Worm (Caenorhabditis elegans) whole organism, young adult: ENCODE results near the gene lips-12.

ENCODE experiments used
- ama-1 ChIP-seq, 3 experiments: fragments of 150-350 bp in 1 of 3; sonication (generic microtip) in 2 of 3; optimal IDR thresholded peaks; 2 replicates each; lab custom pipeline; 2014 to 2018; ENCODE audit warnings: missing biosample characterization in 2 of 3, missing genetic modification characterization in 2 of 3, missing genetic modification reagents in 2 of 3
- ceh-40 ChIP-seq: fragments of 200-800 bp; sonication (Bioruptor generic); IDR thresholded peaks from 2 replicates; pipeline ENCODE4 v1.3.6; 2022; ENCODE audit warnings: missing genetic modification characterization, missing compliant biosample characterization
- ceh-91 ChIP-seq: fragments of 200-800 bp; sonication (Bioruptor generic); IDR thresholded peaks from 2 replicates; pipeline ENCODE4 v1.3.6; 2022; ENCODE audit warnings: missing genetic modification reagents, missing genetic modification characterization, missing compliant biosample characterization
- egl-44 ChIP-seq: fragments of 200-800 bp; sonication (Bioruptor generic); IDR thresholded peaks from 2 replicates; pipeline ENCODE4 v1.3.6; 2022; ENCODE audit warnings: missing genetic modification reagents, missing genetic modification characterization, missing compliant biosample characterization
- gei-17 ChIP-seq: fragments of 200-800 bp; sonication (Bioruptor generic); optimal IDR thresholded peaks from 2 replicates; lab custom pipeline; 2018; ENCODE audit warnings: mild to moderate bottlenecking, missing genetic modification characterization, missing compliant biosample characterization
- him-1 ChIP-seq: sonication (generic microtip); optimal IDR thresholded peaks from 2 replicates; lab custom pipeline; 2016; ENCODE audit warnings: missing genotype, missing genetic modification reagents, missing genetic modification characterization, missing compliant biosample characterization
- nfya-1 ChIP-seq: sonication (generic microtip); optimal IDR thresholded peaks from 2 replicates; lab custom pipeline; 2017; ENCODE audit warnings: antibody characterized with exemption, missing compliant biosample characterization, missing genetic modification characterization, borderline replicate concordance; ENCODE audit not compliant: insufficient read depth
- snpc-4 ChIP-seq, 5 experiments: fragments of 150-350 bp in 1 of 5; sonication (generic microtip) in 4 of 5; optimal IDR thresholded peaks; 2 replicates each; lab custom pipeline; 2014 to 2018; ENCODE audit warnings: missing genetic modification characterization in 5 of 5, missing biosample characterization in 3 of 5, antibody characterized with exemption in 2 of 5, mild to moderate bottlenecking in 2 of 5, missing compliant biosample characterization in 2 of 5, missing genotype in 2 of 5, moderate library complexity in 2 of 5, missing genetic modification reagents in 1 of 5
- zfh-2 ChIP-seq: fragments of 200-800 bp; sonication (Bioruptor generic); conservative IDR thresholded peaks from 2 replicates; pipeline ENCODE4 v1.3.6; 2022; ENCODE audit warnings: missing genetic modification reagents, missing genetic modification characterization, missing compliant biosample characterization
- ztf-18 ChIP-seq: sonication (generic microtip); optimal IDR thresholded peaks from 2 replicates; lab custom pipeline; 2016; ENCODE audit warnings: missing genotype, mild to moderate bottlenecking, missing genetic modification characterization, missing compliant biosample characterization
- ztf-22 ChIP-seq: fragments of 200-800 bp; sonication (Bioruptor generic); optimal IDR thresholded peaks from 2 replicates; lab custom pipeline; 2018; ENCODE audit warnings: mild to moderate bottlenecking, missing genetic modification characterization, moderate library complexity, missing compliant biosample characterization

ce11 chrII:1123208-1123607, 9.2 kb upstream of the lips-12 start, which contains the start of the genes sut-1 and eri-3:
- no peak for TF ChIP-seq nfya-1 (tag; lab: Kevin White, UChicago)
- TF ChIP-seq ztf-22: no peak
- no peak for TF ChIP-seq ztf-18 (tag; lab: Kevin White, UChicago)
- no peak for TF ChIP-seq zfh-2 (GFP tag; lab: Robert Waterston, UW)
- no peak for TF ChIP-seq ama-1 (optimal IDR thresholded peaks at IDR 0.05; lab: Kevin White, UChicago)
- no peak for TF ChIP-seq ama-1 (GFP tag; optimal IDR thresholded peaks at IDR 0.05; lab: Kevin White, UChicago)
- no peak for TF ChIP-seq ceh-40 (GFP tag; lab: Robert Waterston, UW)
- TF ChIP-seq snpc-4 (GFP tag; optimal IDR thresholded peaks at IDR 0.05; lab: Kevin White, UChicago): no peak
- no peak for TF ChIP-seq snpc-4 (tag; optimal IDR thresholded peaks at IDR 0.05; lab: Kevin White, UChicago)
- no peak for TF ChIP-seq gei-17 (GFP tag; lab: Kevin White, UChicago)
- TF ChIP-seq him-1 (tag; lab: Kevin White, UChicago): no peak
- no peak for TF ChIP-seq ceh-91 (GFP tag; lab: Robert Waterston, UW)
- no peak for TF ChIP-seq egl-44 (GFP tag; lab: Robert Waterston, UW)
